Fruit fly (Drosophila melanogaster): Measurements from ENCODE around the gene CG11964.

The CG11964 gene

DNA sequence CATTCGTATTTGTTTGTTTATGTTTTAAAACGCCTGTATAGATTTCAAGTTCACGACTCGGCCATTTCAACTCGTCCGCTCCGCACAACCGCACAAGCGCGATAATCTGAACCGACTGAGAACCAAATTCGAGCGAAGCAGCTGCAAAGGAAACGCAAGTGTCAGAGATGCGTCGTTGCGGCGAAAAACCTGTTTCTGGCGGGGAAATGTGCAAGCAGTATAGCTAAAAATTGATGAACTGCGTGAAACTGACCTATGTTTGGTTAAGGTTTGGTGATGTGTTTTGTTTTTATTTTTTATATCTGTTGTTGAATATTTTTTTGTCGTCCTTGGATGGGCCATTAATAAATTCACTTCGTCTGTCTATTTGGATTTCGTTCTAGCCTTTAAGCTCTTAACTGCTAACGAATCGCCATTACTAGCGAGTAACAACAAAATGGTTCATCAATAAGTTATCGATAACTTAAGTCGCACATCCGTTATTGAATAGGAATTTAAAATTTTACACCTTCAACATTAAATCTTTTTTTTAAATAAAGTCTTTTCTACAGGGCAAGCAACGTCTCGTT lies 13.0 kb downstream of the CG11964 start, which contains the start of gene pyd (continued):
- TF ChIP-seq pho (GFP tag; optimal IDR thresholded peaks at IDR 0.05) (peak; percentile 56), kah (GFP tag; optimal IDR thresholded peaks at IDR 0.05) (peak; percentile 43), CG12391 (tag; optimal IDR thresholded peaks at IDR 0.05) (peak; percentile 74), CG31388 (GFP tag; optimal IDR thresholded peaks at IDR 0.05) (no peak), Lhr (GFP tag; optimal IDR thresholded peaks at IDR 0.05) (peak; percentile 63), pb (GFP tag; optimal IDR thresholded peaks at IDR 0.05) (peak; percentile 59), CG9727 (GFP tag; optimal IDR thresholded peaks at IDR 0.05) (peak; percentile 62), ranshi (GFP tag; IDR thresholded peaks at IDR 0.05) (0 out of 2 replicates have a peak, but pooled peaks have one; percentile 41), h (optimal IDR thresholded peaks at IDR 0.05) (no peak), Hr39 (optimal IDR thresholded peaks at IDR 0.05) (no peak), CG10565 (GFP tag; optimal IDR thresholded peaks at IDR 0.05) (no peak), Tbp (GFP tag; optimal IDR thresholded peaks at IDR 0.05) (peak; percentile 41), vnd (GFP tag; IDR thresholded peaks at IDR 0.05; ENCODE audit: partially characterized antibody) (no peak), Hmx (GFP tag; optimal IDR thresholded peaks at IDR 0.05) (peak; percentile 22), CG7963 (GFP tag; IDR thresholded peaks at IDR 0.05; ENCODE audit: partially characterized antibody) (0 out of 3 replicates have a peak, but pooled peaks have one; percentile 33), gt (GFP tag; IDR thresholded peaks at IDR 0.05) (no peak), CG17802 (tag; optimal IDR thresholded peaks at IDR 0.05) (peak; percentile 39), crc (GFP tag; optimal IDR thresholded peaks at IDR 0.05) (no peak), CG4424 (GFP tag; optimal IDR thresholded peaks at IDR 0.05) (peak; percentile 60), CG10543 (GFP tag; optimal IDR thresholded peaks at IDR 0.05) (peak; percentile 74), wek (GFP tag; optimal IDR thresholded peaks at IDR 0.05) (peak; percentile 34), Opbp (GFP tag; IDR thresholded peaks at IDR 0.05; ENCODE audit: partially characterized antibody) (peak; percentile 63; the same call in 1 of the 3 replicates), BtbVII (GFP tag; optimal IDR thresholded peaks at IDR 0.05) (peak; percentile 5), CG2875 (GFP tag; optimal IDR thresholded peaks at IDR 0.05) (no peak), yki (optimal IDR thresholded peaks at IDR 0.05) (no peak), zfh2 (GFP tag; optimal IDR thresholded peaks at IDR 0.05) (peak; percentile 69), Deaf1 (tag; optimal IDR thresholded peaks at IDR 0.05) (peak; percentile 69), MTF-1 (GFP tag; optimal IDR thresholded peaks at IDR 0.05; ENCODE audit: borderline replicate concordance) (peak; percentile 41), CG5953 (GFP tag; IDR thresholded peaks at IDR 0.05) (no peak), CHES-1-like (GFP tag; optimal IDR thresholded peaks at IDR 0.05) (peak; percentile 83), MESR4 (GFP tag; optimal IDR thresholded peaks at IDR 0.05) (peak; percentile 2), sqz (GFP tag; optimal IDR thresholded peaks at IDR 0.05) (peak; percentile 31), CkIIα-i1 (GFP tag; IDR thresholded peaks at IDR 0.05) (no peak), Nf-YA (GFP tag; IDR thresholded peaks at IDR 0.05) (no peak), CG13123 (GFP tag; optimal IDR thresholded peaks at IDR 0.05) (peak; percentile 27), sob (GFP tag; IDR thresholded peaks at IDR 0.05) (peak; percentile 64), CG1647 (GFP tag; optimal IDR thresholded peaks at IDR 0.05) (peak; percentile 59), CTCF (GFP tag; optimal IDR thresholded peaks at IDR 0.05) (peak; percentile 36), CG2199 (GFP tag; IDR thresholded peaks at IDR 0.05) (peak; percentile 89; the same call in 2 of the 3 replicates), Taf1 (GFP tag; IDR thresholded peaks at IDR 0.05) (no peak), kay (GFP tag; optimal IDR thresholded peaks at IDR 0.05) (peak; percentile 17), az2 (GFP tag; optimal IDR thresholded peaks at IDR 0.05) (peak; percentile 46), gsb (GFP tag; IDR thresholded peaks at IDR 0.05) (no peak), zf30C (GFP tag; optimal IDR thresholded peaks at IDR 0.05) (peak; percentile 41), fd3F (GFP tag; optimal IDR thresholded peaks at IDR 0.05) (peak; percentile 14), Dref (GFP tag; IDR thresholded peaks at IDR 0.05) (peak; percentile 56), Fer1 (GFP tag; optimal IDR thresholded peaks at IDR 0.05) (peak; percentile 76), CG1603 (tag; optimal IDR thresholded peaks at IDR 0.05) (peak; percentile 57), CG34376 (GFP tag; optimal IDR thresholded peaks at IDR 0.05) (peak; percentile 74), PHDP (tag; optimal IDR thresholded peaks at IDR 0.05) (peak; percentile 47), maf-S (GFP tag; optimal IDR thresholded peaks at IDR 0.05) (peak; percentile 46), zen2 (GFP tag; IDR thresholded peaks at IDR 0.05; ENCODE audit: partially characterized antibody) (no peak)

Data from whole organism, embryonic.